Worm (Caenorhabditis elegans) whole organism, L4 larva: ENCODE measurements around the gene C34D1.4.

Source experiments
- D1046.2 ChIP-seq: fragments of 200-800 bp; sonication (Bioruptor generic); IDR thresholded peaks from 2 replicates; pipeline ENCODE4 v1.3.6; 2022; ENCODE audit warnings: missing genetic modification characterization, missing compliant biosample characterization
- F26F4.8 ChIP-seq: fragments of 200-800 bp; sonication (Bioruptor generic); conservative IDR thresholded peaks from 2 replicates; pipeline ENCODE4 v1.3.6; 2022; ENCODE audit warnings: missing genetic modification characterization, missing compliant biosample characterization
- F37D6.2 ChIP-seq: sonication (generic microtip); optimal IDR thresholded peaks from 2 replicates; lab custom pipeline; 2016; ENCODE audit warnings: mild to moderate bottlenecking, missing genetic modification characterization, missing compliant biosample characterization
- F49E8.2 ChIP-seq: sonication (generic microtip); optimal IDR thresholded peaks from 2 replicates; lab custom pipeline; 2016; ENCODE audit warnings: missing compliant biosample characterization, mild to moderate bottlenecking, missing genetic modification characterization, borderline replicate concordance
- R02D3.7 ChIP-seq: fragments of 150-350 bp; sonication (generic microtip); optimal IDR thresholded peaks from 3 replicates; lab custom pipeline; 2014; ENCODE audit warnings: missing biosample characterization, missing genetic modification characterization
- T26A8.4 ChIP-seq: fragments of 200-800 bp; sonication (Bioruptor generic); IDR thresholded peaks from 2 replicates; pipeline ENCODE4 v1.3.6; 2022; ENCODE audit warnings: missing genetic modification characterization, missing compliant biosample characterization
- Y105C5A.15 ChIP-seq: fragments of 200-800 bp; sonication (Bioruptor generic); IDR thresholded peaks from 2 replicates; pipeline ENCODE4 v1.3.6; 2022; ENCODE audit warnings: missing genetic modification characterization, missing compliant biosample characterization
- Y5F2A.4 ChIP-seq: fragments of 200-800 bp; sonication (Bioruptor generic); optimal IDR thresholded peaks from 2 replicates; lab custom pipeline; 2018; ENCODE audit warnings: mild to moderate bottlenecking, missing genetic modification characterization, missing compliant biosample characterization
- ZK337.2 ChIP-seq: fragments of 200-800 bp; sonication (Bioruptor generic); IDR thresholded peaks from 2 replicates; pipeline ENCODE4 v1.3.6; 2022; ENCODE audit warnings: missing genetic modification reagents, missing genetic modification characterization, missing compliant biosample characterization
- aha-1 ChIP-seq: fragments of 150-350 bp; peaks from one replicate; lab custom pipeline; 2014; ENCODE audit warnings: missing biosample characterization, missing genetic modification characterization
- ceh-20 ChIP-seq: fragments of 200-800 bp; sonication (Bioruptor generic); IDR thresholded peaks from 2 replicates; pipeline ENCODE4 v1.3.6; 2022; ENCODE audit warnings: missing genetic modification reagents, missing genetic modification characterization, missing compliant biosample characterization
- ceh-28 ChIP-seq: fragments of 150-350 bp; optimal IDR thresholded peaks from 2 replicates; lab custom pipeline; 2014; ENCODE audit warnings: missing biosample characterization, missing genetic modification reagents, missing genetic modification characterization
- ces-1 ChIP-seq: fragments of 150-350 bp; sonication (generic microtip); optimal IDR thresholded peaks from 4 replicates; lab custom pipeline; 2014; ENCODE audit warnings: missing biosample characterization, missing genetic modification reagents, missing genetic modification characterization
- cey-2 ChIP-seq: sonication (generic microtip); optimal IDR thresholded peaks from 3 replicates; lab custom pipeline; 2017; ENCODE audit warnings: missing genetic modification characterization, mild to moderate bottlenecking, missing compliant biosample characterization, antibody characterized with exemption, borderline replicate concordance; ENCODE audit not compliant: insufficient read depth
- ctbp-1 ChIP-seq: fragments of 200-800 bp; sonication (Bioruptor generic); IDR thresholded peaks from 2 replicates; pipeline ENCODE4 v1.3.6; 2022; ENCODE audit warnings: missing genetic modification reagents, missing genetic modification characterization, missing compliant biosample characterization
- daf-12 ChIP-seq: fragments of 150-350 bp; optimal IDR thresholded peaks from 2 replicates; lab custom pipeline; 2014; ENCODE audit warnings: missing biosample characterization, missing genetic modification reagents, missing genetic modification characterization
- dmd-6 ChIP-seq: fragments of 200-800 bp; sonication (Bioruptor generic); IDR thresholded peaks from 2 replicates; pipeline ENCODE4 v1.3.6; 2022; ENCODE audit warnings: missing genetic modification reagents, missing genetic modification characterization, missing compliant biosample characterization
- dmd-9 ChIP-seq: fragments of 200-800 bp; sonication (Bioruptor generic); IDR thresholded peaks from 2 replicates; pipeline ENCODE4 v1.3.6; 2022; ENCODE audit warnings: missing genetic modification reagents, missing genetic modification characterization, missing compliant biosample characterization
- dve-1 ChIP-seq: sonication (generic microtip); optimal IDR thresholded peaks from 2 replicates; lab custom pipeline; 2017; ENCODE audit warnings: antibody characterized with exemption, mild to moderate bottlenecking, missing genetic modification characterization, missing compliant biosample characterization; ENCODE audit not compliant: insufficient read depth
- egl-27 ChIP-seq: sonication (generic microtip); optimal IDR thresholded peaks from 3 replicates; lab custom pipeline; 2017; ENCODE audit warnings: missing biosample characterization, missing genetic modification reagents, missing genetic modification characterization
- fkh-10 ChIP-seq: fragments of 150-350 bp; optimal IDR thresholded peaks from 2 replicates; lab custom pipeline; 2014; ENCODE audit warnings: missing biosample characterization, missing genetic modification reagents, missing genetic modification characterization
- hlh-11 ChIP-seq: fragments of 200-800 bp; sonication (Bioruptor generic); optimal IDR thresholded peaks from 2 replicates; lab custom pipeline; 2018; ENCODE audit warnings: mild to moderate bottlenecking, missing genetic modification characterization, missing compliant biosample characterization
- hlh-30 ChIP-seq: sonication (generic microtip); optimal IDR thresholded peaks from 2 replicates; lab custom pipeline; 2017; ENCODE audit warnings: antibody characterized with exemption, mild to moderate bottlenecking, missing genetic modification characterization, missing compliant biosample characterization; ENCODE audit not compliant: insufficient read depth
- jun-1 ChIP-seq: fragments of 150-350 bp; optimal IDR thresholded peaks from 2 replicates; lab custom pipeline; 2014; ENCODE audit warnings: missing biosample characterization, missing genetic modification reagents, missing genetic modification characterization
- lin-15B ChIP-seq: fragments of 150-350 bp; sonication (generic microtip); optimal IDR thresholded peaks from 3 replicates; lab custom pipeline; 2014; ENCODE audit warnings: missing biosample characterization, missing genetic modification characterization
- lin-39 ChIP-seq: fragments of 150-350 bp; optimal IDR thresholded peaks from 2 replicates; lab custom pipeline; 2014; ENCODE audit warnings: missing biosample characterization, missing genetic modification reagents, missing genetic modification characterization
- lsy-2 ChIP-seq, 2 experiments: fragments of 150-350 bp in 1 of 2; sonication (generic microtip) in 1 of 2; optimal IDR thresholded peaks; 2 replicates each; lab custom pipeline; 2014 to 2017; ENCODE audit warnings: missing biosample characterization in 2 of 2, missing genetic modification characterization in 2 of 2
- madf-5 ChIP-seq, 2 experiments: fragments of 200-800 bp; sonication (Bioruptor generic); IDR thresholded peaks; 2 replicates each; pipeline ENCODE4 v1.3.6; 2022; ENCODE audit warnings: missing compliant biosample characterization in 2 of 2, missing genetic modification characterization in 2 of 2
- mep-1 ChIP-seq: fragments of 150-350 bp; sonication (generic microtip); optimal IDR thresholded peaks from 3 replicates; lab custom pipeline; 2014; ENCODE audit warnings: missing biosample characterization, missing genetic modification characterization
- nhr-10 ChIP-seq: fragments of 150-350 bp; optimal IDR thresholded peaks from 2 replicates; lab custom pipeline; 2014; ENCODE audit warnings: missing biosample characterization, missing genetic modification characterization
- nhr-102 ChIP-seq: sonication (generic microtip); optimal IDR thresholded peaks from 2 replicates; lab custom pipeline; 2016; ENCODE audit warnings: mild to moderate bottlenecking, missing genetic modification characterization, moderate library complexity, missing compliant biosample characterization
- nhr-111 ChIP-seq: fragments of 200-800 bp; sonication (Bioruptor generic); optimal IDR thresholded peaks from 2 replicates; lab custom pipeline; 2018; ENCODE audit warnings: mild to moderate bottlenecking, missing genetic modification characterization, missing compliant biosample characterization
- nhr-28 ChIP-seq: fragments of 150-350 bp; optimal IDR thresholded peaks from 2 replicates; lab custom pipeline; 2014; ENCODE audit warnings: missing biosample characterization, missing genetic modification characterization
- nhr-48 ChIP-seq: sonication (generic microtip); optimal IDR thresholded peaks from 2 replicates; lab custom pipeline; 2016; ENCODE audit warnings: mild to moderate bottlenecking, missing genetic modification characterization, missing compliant biosample characterization
- nhr-77 ChIP-seq: fragments of 150-350 bp; optimal IDR thresholded peaks from 2 replicates; lab custom pipeline; 2014; ENCODE audit warnings: missing biosample characterization, missing genetic modification characterization
- php-3 ChIP-seq: fragments of 200-800 bp; sonication (Bioruptor generic); IDR thresholded peaks from 2 replicates; pipeline ENCODE4 v1.3.6; 2022; ENCODE audit warnings: missing genetic modification reagents, missing genetic modification characterization, missing compliant biosample characterization
- saeg-2 ChIP-seq: fragments of 200-800 bp; sonication (Bioruptor generic); IDR thresholded peaks from 2 replicates; pipeline ENCODE4 v1.3.6; 2022; ENCODE audit warnings: missing genetic modification reagents, missing genetic modification characterization, missing compliant biosample characterization
- sdz-12 ChIP-seq: fragments of 200-800 bp; sonication (Bioruptor generic); optimal IDR thresholded peaks from 2 replicates; lab custom pipeline; 2018; ENCODE audit warnings: mild to moderate bottlenecking, missing genetic modification characterization, missing compliant biosample characterization
- snpc-4 ChIP-seq: fragments of 150-350 bp; optimal IDR thresholded peaks from 2 replicates; lab custom pipeline; 2014; ENCODE audit warnings: missing biosample characterization, missing genetic modification characterization
- spr-1 ChIP-seq: sonication (generic microtip); optimal IDR thresholded peaks from 2 replicates; lab custom pipeline; 2016; ENCODE audit warnings: mild to moderate bottlenecking, missing genetic modification characterization, missing compliant biosample characterization
- unc-130 ChIP-seq: sonication (generic microtip); optimal IDR thresholded peaks from 2 replicates; lab custom pipeline; 2016; ENCODE audit warnings: missing genetic modification reagents, missing genetic modification characterization, missing compliant biosample characterization
- unc-62 ChIP-seq, 3 experiments: fragments of 150-350 bp in 1 of 3; sonication (generic microtip); optimal IDR thresholded peaks in 2 of 3; peaks in 1 of 3; 1 replicate in 1 of 3; 2 replicates in 2 of 3; lab custom pipeline; 2014 to 2017; ENCODE audit warnings: missing biosample characterization in 3 of 3, missing genetic modification characterization in 3 of 3, missing genetic modification reagents in 3 of 3, missing genotype in 1 of 3
- vab-7 ChIP-seq: fragments of 200-800 bp; sonication (Bioruptor generic); IDR thresholded peaks from 2 replicates; pipeline ENCODE4 v1.3.6; 2022; ENCODE audit warnings: missing genetic modification reagents, missing genetic modification characterization, missing compliant biosample characterization
- zfp-3 ChIP-seq: fragments of 200-800 bp; sonication (Bioruptor generic); conservative IDR thresholded peaks from 2 replicates; pipeline ENCODE4 v1.3.6; 2022; ENCODE audit warnings: missing genetic modification reagents, missing genetic modification characterization, missing compliant biosample characterization
- zip-2 ChIP-seq: fragments of 150-350 bp; optimal IDR thresholded peaks from 2 replicates; lab custom pipeline; 2014; ENCODE audit warnings: missing biosample characterization, missing genetic modification characterization
- ztf-7 ChIP-seq: fragments of 150-350 bp; optimal IDR thresholded peaks from 2 replicates; lab custom pipeline; 2014; ENCODE audit warnings: missing biosample characterization, missing genetic modification characterization

Gene C34D1.4

DNA sequence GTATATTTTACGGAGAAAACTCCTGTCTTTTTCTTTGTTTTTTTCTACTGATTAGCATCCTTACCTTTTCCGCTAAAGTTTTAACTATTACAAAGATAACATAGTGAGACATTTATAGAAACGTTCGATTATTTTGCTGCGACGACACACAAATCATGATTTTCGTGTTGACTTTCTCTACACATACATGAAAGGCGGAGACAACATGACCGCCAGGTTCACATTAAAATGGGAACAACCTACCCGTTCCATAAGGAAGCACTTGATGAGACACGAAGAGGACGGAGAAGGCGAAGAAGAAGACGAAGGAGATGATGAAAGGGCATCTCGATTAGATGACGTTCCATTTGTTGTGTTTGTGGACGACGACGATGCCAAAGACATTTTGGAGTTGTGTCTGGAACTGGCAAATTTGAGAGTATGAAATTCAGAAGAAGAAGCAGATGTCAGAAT, at the start of gene C34D1.4:
C34D1.4 (minus strand) TSS at position 403 of the 453 bp plus-strand sequence.
- TF ChIP-seq sdz-12 (GFP tag; lab: Kevin White, UChicago) (no peak), ZK337.2 (no peak), Y5F2A.4 (no peak), nhr-28 (tag; lab: Kevin White, UChicago) (peak; percentile 26)

ce11 chrV:13308616-13309015, 49.5 kb upstream of the C34D1.4 start, which contains the start of gene C50B6.1:
Gene C50B6.1 (plus strand): TSS chrV:13308916.
- TF ChIP-seq F49E8.2 (tag; lab: Kevin White, UChicago) (no peak), unc-130 (GFP tag; lab: Kevin White, UChicago) (no peak), daf-12 (tag; lab: Kevin White, UChicago) (no peak), snpc-4 (tag; lab: Kevin White, UChicago) (no peak), php-3 (no peak), dmd-9 (no peak), cey-2 (tag; lab: Kevin White, UChicago) (no peak), nhr-111 (no peak), egl-27 (tag; lab: Kevin White, UChicago) (no peak), hlh-11 (no peak)

DNA sequence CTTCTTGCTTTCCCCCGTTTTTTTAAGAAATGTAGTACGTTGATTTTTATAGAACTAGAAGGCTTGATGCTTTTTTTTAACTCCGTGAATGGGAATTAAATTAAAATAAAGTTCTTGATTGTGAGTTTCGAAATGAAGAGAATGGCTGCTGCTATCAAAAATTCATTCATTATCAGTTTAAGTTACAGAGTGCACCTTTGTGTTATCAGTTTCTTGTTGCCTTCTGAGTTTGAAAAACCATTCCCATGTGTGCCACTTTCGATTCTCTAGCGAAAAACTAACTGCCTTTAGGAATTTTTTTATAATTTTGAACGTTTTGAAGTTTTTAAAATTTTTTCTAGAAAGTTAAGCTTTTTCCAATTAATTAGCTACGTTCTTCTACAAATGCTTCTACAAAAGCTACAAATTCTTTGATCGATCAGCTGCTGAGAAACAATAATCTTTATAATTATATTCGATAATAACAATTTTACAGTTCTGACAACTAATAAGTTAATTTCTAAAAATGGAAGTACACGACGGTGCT, 45.6 kb upstream of the C34D1.4 start, which contains the start of gene C26E1.2:
C26E1.2 (plus strand) TSS at position 476 of the 526 bp plus-strand sequence.
- TF ChIP-seq mep-1 (tag; lab: Kevin White, UChicago): no peak
- TF ChIP-seq dmd-6 (GFP tag; lab: Robert Waterston, UW): peak; percentile 37; the same call in 1 of the 2 replicates
- TF ChIP-seq ctbp-1 (GFP tag; lab: Robert Waterston, UW): no peak
- no peak for TF ChIP-seq ces-1 (GFP tag; lab: Kevin White, UChicago)
- no peak for TF ChIP-seq F37D6.2 (tag; lab: Kevin White, UChicago)
- TF ChIP-seq vab-7: no peak
- no peak for TF ChIP-seq aha-1
- TF ChIP-seq unc-62 (GFP tag; optimal IDR thresholded peaks at IDR 0.05 in 1 of 2; lab: Kevin White, UChicago): no peak
- TF ChIP-seq unc-62 (tag; optimal IDR thresholded peaks at IDR 0.05; lab: Kevin White, UChicago): no peak
- TF ChIP-seq ztf-7 (tag; lab: Kevin White, UChicago): no peak
- no peak for TF ChIP-seq egl-27 (tag; lab: Kevin White, UChicago)
- no peak for TF ChIP-seq F49E8.2 (tag; lab: Kevin White, UChicago)
- no peak for TF ChIP-seq D1046.2 (GFP tag; lab: Robert Waterston, UW)
- TF ChIP-seq nhr-111: no peak
- no peak for TF ChIP-seq nhr-10 (tag; lab: Kevin White, UChicago)
- no peak for TF ChIP-seq zfp-3 (GFP tag; lab: Robert Waterston, UW)
- peak; percentile 12 for TF ChIP-seq dve-1 (tag; lab: Kevin White, UChicago)
- no peak for TF ChIP-seq jun-1
- TF ChIP-seq fkh-10 (GFP tag; lab: Kevin White, UChicago): no peak
- TF ChIP-seq zip-2: no peak
- no peak for TF ChIP-seq Y105C5A.15 (GFP tag; lab: Robert Waterston, UW)
- no peak for TF ChIP-seq saeg-2
- no peak for TF ChIP-seq T26A8.4 (GFP tag; lab: Robert Waterston, UW)
- TF ChIP-seq ceh-20: no peak
- TF ChIP-seq nhr-102 (tag; lab: Kevin White, UChicago): no peak
- no peak for TF ChIP-seq R02D3.7 (tag; lab: Kevin White, UChicago)
- peak; percentile 45 for TF ChIP-seq hlh-11
- peak; percentile 75 for TF ChIP-seq nhr-28 (tag; lab: Kevin White, UChicago)
- TF ChIP-seq ceh-28: no peak
- TF ChIP-seq madf-5 (GFP tag; IDR thresholded peaks at IDR 0.05; lab: Robert Waterston, UW): no peak
- TF ChIP-seq F26F4.8 (GFP tag; lab: Robert Waterston, UW): no peak
- no peak for TF ChIP-seq nhr-48 (tag; lab: Kevin White, UChicago)
- no peak for TF ChIP-seq lin-39 (tag; lab: Kevin White, UChicago)
- TF ChIP-seq lin-15B (tag; lab: Kevin White, UChicago): no peak
- no peak for TF ChIP-seq spr-1 (tag; lab: Kevin White, UChicago)
- no peak for TF ChIP-seq hlh-30
- no peak for TF ChIP-seq lsy-2 (tag; optimal IDR thresholded peaks at IDR 0.05; lab: Kevin White, UChicago)
- no peak for TF ChIP-seq ZK337.2
- TF ChIP-seq nhr-77 (tag; lab: Kevin White, UChicago): no peak
